Fruit fly (Drosophila melanogaster) whole organism, embryonic: ENCODE measurements around the gene CG32564.

Experiments used
- CG6689 ChIP-seq: fragments of 200-800 bp; sonication (Bioruptor generic); IDR thresholded peaks from 2 replicates; pipeline ENCODE4 v1.3.6; 2022; ENCODE audit warnings: missing biosample characterization, missing genetic modification characterization
- sd ChIP-seq: fragments of 200-800 bp; sonication (Bioruptor generic); optimal IDR thresholded peaks from 3 replicates; lab custom pipeline; 2018; ENCODE audit warnings: missing biosample characterization, mild to moderate bottlenecking, missing genetic modification characterization, moderate library complexity

dm6 chrX:17209897-17210296, 3.7 kb downstream of the CG32564 start, which contains the start of gene CG12995:
- no peak for TF ChIP-seq sd (tag; lab: Kevin White, UChicago)
- TF ChIP-seq CG6689 (GFP tag; lab: Robert Waterston, UW): no peak
